Fruit fly (Drosophila melanogaster) whole organism, embryonic: ENCODE data around the gene Moe.

Experiments
- Antp ChIP-seq: fragments of 200-800 bp; sonication (Bioruptor generic); optimal IDR thresholded peaks from 3 replicates; lab custom pipeline; 2016; ENCODE audit warnings: missing biosample characterization, missing genetic modification characterization
- CG1024 ChIP-seq: fragments of 200-800 bp; sonication (Bioruptor generic); IDR thresholded peaks from 2 replicates; pipeline ENCODE4 v1.3.6; 2022; ENCODE audit warnings: missing biosample characterization, missing genetic modification characterization
- CG10274 ChIP-seq: fragments of 200-800 bp; sonication (Bioruptor generic); optimal IDR thresholded peaks from 3 replicates; lab custom pipeline; 2017; ENCODE audit warnings: missing biosample characterization, mild to moderate bottlenecking, missing genetic modification characterization
- CG11695 ChIP-seq: fragments of 200-800 bp; sonication (Bioruptor generic); IDR thresholded peaks from 3 replicates; pipeline ENCODE4 v1.3.6; 2022; ENCODE audit warnings: missing biosample characterization, missing genetic modification characterization
- CG12219 ChIP-seq: fragments of 200-800 bp; sonication (Bioruptor generic); optimal IDR thresholded peaks from 3 replicates; lab custom pipeline; 2018; ENCODE audit warnings: missing biosample characterization, mild to moderate bottlenecking, missing genetic modification characterization
- CG12659 ChIP-seq: fragments of 200-800 bp; sonication (Bioruptor generic); optimal IDR thresholded peaks from 3 replicates; lab custom pipeline; 2017; ENCODE audit warnings: mild to moderate bottlenecking, missing biosample characterization, missing genetic modification reagents, missing genetic modification characterization
- CG12769 ChIP-seq: fragments of 200-800 bp; sonication (Bioruptor generic); optimal IDR thresholded peaks from 2 replicates; lab custom pipeline; 2019; ENCODE audit warnings: missing biosample characterization, mild to moderate bottlenecking, missing genetic modification characterization, moderate library complexity
- CG13287 ChIP-seq: fragments of 200-800 bp; sonication (Bioruptor generic); IDR thresholded peaks from 2 replicates; pipeline ENCODE4 v1.3.6; 2022; ENCODE audit warnings: missing biosample characterization, missing genetic modification characterization; ENCODE audit not compliant: partially characterized antibody
- CG15514 ChIP-seq: fragments of 200-800 bp; sonication (Bioruptor generic); optimal IDR thresholded peaks from 3 replicates; lab custom pipeline; 2017; ENCODE audit warnings: missing biosample characterization, missing genetic modification characterization, mild to moderate bottlenecking, moderate library complexity, missing genetic modification reagents
- CG15601 ChIP-seq: fragments of 200-800 bp; sonication (Bioruptor generic); optimal IDR thresholded peaks from 3 replicates; lab custom pipeline; 2019; ENCODE audit warnings: missing biosample characterization, mild to moderate bottlenecking, missing genetic modification characterization, moderate library complexity
- CG17568 ChIP-seq: fragments of 200-800 bp; sonication (Bioruptor generic); optimal IDR thresholded peaks from 2 replicates; lab custom pipeline; 2018; ENCODE audit warnings: missing biosample characterization, mild to moderate bottlenecking, missing genetic modification characterization, moderate library complexity
- CG18262 ChIP-seq: fragments of 200-800 bp; optimal IDR thresholded peaks from 3 replicates; lab custom pipeline; 2019; ENCODE audit warnings: missing biosample characterization, mild to moderate bottlenecking, missing genetic modification characterization, moderate library complexity
- CG2889 ChIP-seq: fragments of 200-800 bp; sonication (Bioruptor generic); IDR thresholded peaks from 3 replicates; pipeline ENCODE4 v1.3.6; 2022; ENCODE audit warnings: missing biosample characterization, missing genetic modification characterization
- CG30020 ChIP-seq: fragments of 200-800 bp; optimal IDR thresholded peaks from 2 replicates; lab custom pipeline; 2019; ENCODE audit warnings: missing biosample characterization, mild to moderate bottlenecking, missing genetic modification characterization, moderate library complexity
- CG31365 ChIP-seq: fragments of 200-800 bp; sonication (Bioruptor generic); optimal IDR thresholded peaks from 2 replicates; lab custom pipeline; 2018; ENCODE audit warnings: missing biosample characterization, mild to moderate bottlenecking, missing genetic modification characterization
- CG3163 ChIP-seq: fragments of 200-800 bp; sonication (Bioruptor generic); optimal IDR thresholded peaks from 3 replicates; lab custom pipeline; 2016; ENCODE audit warnings: missing biosample characterization, missing genetic modification characterization
- CG32532 ChIP-seq: fragments of 200-800 bp; sonication (Bioruptor generic); IDR thresholded peaks from 2 replicates; pipeline ENCODE4 v1.3.6; 2022; ENCODE audit warnings: missing biosample characterization, missing genetic modification characterization
- CG34224 ChIP-seq: fragments of 200-800 bp; sonication (Bioruptor generic); IDR thresholded peaks from 3 replicates; pipeline ENCODE4 v1.3.6; 2022; ENCODE audit warnings: missing biosample characterization, missing genetic modification characterization; ENCODE audit not compliant: partially characterized antibody
- CG34376 ChIP-seq: fragments of 200-800 bp; sonication (Bioruptor generic); optimal IDR thresholded peaks from 2 replicates; lab custom pipeline; 2018; ENCODE audit warnings: missing biosample characterization, mild to moderate bottlenecking, missing genetic modification characterization
- CG4617 ChIP-seq: fragments of 200-800 bp; sonication (Bioruptor generic); optimal IDR thresholded peaks from 3 replicates; lab custom pipeline; 2016; ENCODE audit warnings: missing biosample characterization, missing genetic modification characterization, borderline replicate concordance
- CG4854 ChIP-seq: fragments of 200-800 bp; sonication (Bioruptor generic); optimal IDR thresholded peaks from 2 replicates; lab custom pipeline; 2016; ENCODE audit warnings: missing biosample characterization, missing genetic modification characterization, inconsistent platforms
- CG6765 ChIP-seq: fragments of 200-800 bp; sonication (Bioruptor generic); optimal IDR thresholded peaks from 3 replicates; lab custom pipeline; 2017; ENCODE audit warnings: missing biosample characterization, mild to moderate bottlenecking, missing genetic modification characterization
- CG7357 ChIP-seq: fragments of 200-800 bp; sonication (Bioruptor generic); IDR thresholded peaks from 3 replicates; pipeline ENCODE4 v1.3.6; 2022; ENCODE audit warnings: missing biosample characterization, missing genetic modification characterization
- CG8765 ChIP-seq: fragments of 200-800 bp; sonication (Bioruptor generic); IDR thresholded peaks from 2 replicates; pipeline ENCODE4 v1.3.6; 2022; ENCODE audit warnings: missing biosample characterization, missing genetic modification characterization
- CTCF ChIP-seq: fragments of 200-800 bp; sonication (Bioruptor generic); optimal IDR thresholded peaks from 2 replicates; lab custom pipeline; 2017; ENCODE audit warnings: missing biosample characterization, mild to moderate bottlenecking, missing genetic modification characterization, moderate library complexity
- ERR ChIP-seq: fragments of 200-800 bp; sonication (Bioruptor generic); optimal IDR thresholded peaks from 2 replicates; lab custom pipeline; 2016; ENCODE audit warnings: missing biosample characterization, missing genetic modification characterization
- HLH4C ChIP-seq: fragments of 200-800 bp; sonication (Bioruptor generic); IDR thresholded peaks from 3 replicates; pipeline ENCODE4 v1.3.6; 2022; ENCODE audit warnings: missing biosample characterization, missing genetic modification characterization; ENCODE audit not compliant: partially characterized antibody
- HLHmδ ChIP-seq: fragments of 200-800 bp; sonication (Bioruptor generic); optimal IDR thresholded peaks from 2 replicates; lab custom pipeline; 2018; ENCODE audit warnings: missing biosample characterization, mild to moderate bottlenecking, missing genetic modification characterization, moderate library complexity
- Hmx ChIP-seq: fragments of 200-800 bp; sonication (Bioruptor generic); optimal IDR thresholded peaks from 2 replicates; lab custom pipeline; 2016; ENCODE audit warnings: missing biosample characterization, missing genetic modification characterization
- Med ChIP-seq: fragments of 200-800 bp; sonication (Bioruptor generic); peaks from one replicate; lab custom pipeline; 2016; ENCODE audit warnings: missing biosample characterization, missing genetic modification characterization, mild to moderate bottlenecking, inconsistent platforms, moderate library complexity
- Taf1 ChIP-seq: fragments of 200-800 bp; sonication (Bioruptor generic); IDR thresholded peaks from 2 replicates; pipeline ENCODE4 v1.3.6; 2022; ENCODE audit warnings: missing biosample characterization, missing genetic modification characterization
- ase ChIP-seq: fragments of 200-800 bp; sonication (Bioruptor generic); IDR thresholded peaks from 3 replicates; pipeline ENCODE4 v1.3.6; 2022; ENCODE audit warnings: missing biosample characterization, missing genetic modification characterization
- ato ChIP-seq: fragments of 200-800 bp; sonication (Bioruptor generic); IDR thresholded peaks from 2 replicates; pipeline ENCODE4 v1.3.6; 2022; ENCODE audit warnings: missing biosample characterization, missing genetic modification characterization; ENCODE audit not compliant: partially characterized antibody
- az2 ChIP-seq: fragments of 200-800 bp; sonication (Bioruptor generic); optimal IDR thresholded peaks from 3 replicates; lab custom pipeline; 2016; ENCODE audit warnings: missing biosample characterization, missing genetic modification characterization
- bigmax ChIP-seq: fragments of 200-800 bp; sonication (Bioruptor generic); optimal IDR thresholded peaks from 2 replicates; lab custom pipeline; 2018; ENCODE audit warnings: missing biosample characterization, mild to moderate bottlenecking, missing genetic modification characterization
- bowl ChIP-seq: fragments of 200-800 bp; sonication (Bioruptor generic); IDR thresholded peaks from 2 replicates; pipeline ENCODE4 v1.3.6; 2022; ENCODE audit warnings: missing biosample characterization, missing genetic modification characterization
- dan ChIP-seq: fragments of 200-800 bp; sonication (Bioruptor generic); IDR thresholded peaks from 2 replicates; pipeline ENCODE4 v1.3.6; 2022; ENCODE audit warnings: missing biosample characterization, missing genetic modification characterization
- dmrt11E ChIP-seq: fragments of 200-800 bp; sonication (Bioruptor generic); optimal IDR thresholded peaks from 3 replicates; lab custom pipeline; 2018; ENCODE audit warnings: missing biosample characterization, mild to moderate bottlenecking, missing genetic modification characterization, moderate library complexity
- fd64A ChIP-seq: fragments of 200-800 bp; sonication (Bioruptor generic); optimal IDR thresholded peaks from 3 replicates; lab custom pipeline; 2018; ENCODE audit warnings: missing biosample characterization, mild to moderate bottlenecking, missing genetic modification characterization
- lab ChIP-seq: fragments of 200-800 bp; sonication (Bioruptor generic); optimal IDR thresholded peaks from 3 replicates; lab custom pipeline; 2017; ENCODE audit warnings: missing biosample characterization, missing genetic modification characterization, mild to moderate bottlenecking, moderate library complexity, missing genetic modification reagents
- mam ChIP-seq: fragments of 200-800 bp; sonication (Bioruptor generic); optimal IDR thresholded peaks from 3 replicates; lab custom pipeline; 2016; ENCODE audit warnings: missing biosample characterization, missing genetic modification characterization
- mirr ChIP-seq: fragments of 200-800 bp; sonication (Bioruptor generic); optimal IDR thresholded peaks from 3 replicates; lab custom pipeline; 2018; ENCODE audit warnings: missing biosample characterization, mild to moderate bottlenecking, missing genetic modification characterization
- nerfin-1 ChIP-seq: fragments of 200-800 bp; sonication (Bioruptor generic); optimal IDR thresholded peaks from 3 replicates; lab custom pipeline; 2019; ENCODE audit warnings: missing biosample characterization, mild to moderate bottlenecking, missing genetic modification characterization, moderate library complexity
- nom ChIP-seq: fragments of 200-800 bp; sonication (Bioruptor generic); optimal IDR thresholded peaks from 2 replicates; lab custom pipeline; 2017; ENCODE audit warnings: missing biosample characterization, missing genetic modification characterization, mild to moderate bottlenecking, moderate library complexity, missing genetic modification reagents
- pros ChIP-seq: fragments of 200-800 bp; sonication (Bioruptor generic); optimal IDR thresholded peaks from 3 replicates; lab custom pipeline; 2019; ENCODE audit warnings: missing biosample characterization, mild to moderate bottlenecking, missing genetic modification characterization, moderate library complexity
- row ChIP-seq: fragments of 200-800 bp; sonication (Bioruptor generic); IDR thresholded peaks from 3 replicates; pipeline ENCODE4 v1.3.6; 2022; ENCODE audit warnings: missing biosample characterization, missing genetic modification characterization
- scrt ChIP-seq: fragments of 200-800 bp; sonication (Bioruptor generic); optimal IDR thresholded peaks from 2 replicates; lab custom pipeline; 2018; ENCODE audit warnings: missing biosample characterization, mild to moderate bottlenecking, missing genetic modification characterization, moderate library complexity
- sd ChIP-seq: fragments of 200-800 bp; sonication (Bioruptor generic); optimal IDR thresholded peaks from 3 replicates; lab custom pipeline; 2018; ENCODE audit warnings: missing biosample characterization, mild to moderate bottlenecking, missing genetic modification characterization, moderate library complexity
- wdn ChIP-seq: fragments of 200-800 bp; sonication (Bioruptor generic); IDR thresholded peaks from 2 replicates; pipeline ENCODE4 v1.3.6; 2022; ENCODE audit warnings: missing biosample characterization, missing genetic modification characterization

The Moe gene

DNA sequence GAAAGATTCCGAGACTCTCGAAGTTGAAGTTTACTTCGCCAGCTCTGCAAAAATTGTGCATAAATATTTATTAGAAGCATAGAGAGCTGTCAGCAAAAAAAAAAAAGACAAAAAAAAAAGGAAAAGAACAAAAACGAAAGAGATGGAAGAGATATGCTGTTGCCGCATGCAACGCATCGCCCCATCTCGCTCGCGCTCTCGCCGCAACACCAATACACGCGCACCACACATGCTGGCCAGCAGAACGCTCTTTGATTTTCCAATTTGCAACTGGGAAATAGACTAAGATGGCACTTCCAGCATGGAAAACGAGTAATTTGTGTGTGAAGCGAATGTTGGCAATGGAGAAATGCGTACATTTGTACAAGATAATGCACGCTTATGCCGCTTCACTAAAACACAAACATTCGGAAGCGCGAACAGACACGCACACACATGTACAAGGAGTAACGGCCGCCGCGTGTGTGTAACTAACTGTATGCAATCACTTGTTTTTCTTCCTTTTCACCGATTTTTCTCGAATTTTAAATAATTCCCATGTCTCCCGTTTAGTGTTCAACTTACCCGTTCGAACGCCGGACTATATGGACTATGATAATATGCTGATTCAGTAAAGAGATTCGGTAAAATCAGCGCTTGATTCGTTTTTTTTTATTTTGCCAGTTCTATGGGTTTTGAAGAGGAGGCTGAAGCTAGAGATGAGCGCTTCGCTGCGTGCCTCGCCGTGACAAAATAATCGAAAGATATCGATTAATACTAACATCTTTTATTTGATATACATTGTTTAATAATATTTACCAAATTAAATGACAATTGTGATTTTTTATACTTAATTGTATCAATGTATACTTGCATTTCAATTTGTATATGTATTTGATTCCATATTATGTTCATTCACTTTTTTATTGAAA, 7.7 kb upstream of the Moe start (continued):
- TF ChIP-seq ERR (GFP tag; lab: Kevin White, UChicago) (no peak), wdn (GFP tag; lab: Robert Waterston, UW) (no peak), HLHmδ (GFP tag; lab: Kevin White, UChicago) (no peak), CG34376 (GFP tag; lab: Kevin White, UChicago) (no peak), CG12219 (GFP tag; lab: Kevin White, UChicago) (no peak), fd64A (GFP tag; lab: Kevin White, UChicago) (no peak), CG12659 (no peak), scrt (GFP tag; lab: Kevin White, UChicago) (no peak), sd (tag; lab: Kevin White, UChicago) (no peak), ato (GFP tag; lab: Robert Waterston, UW) (no peak), CG12769 (tag; lab: Kevin White, UChicago) (no peak), dan (GFP tag; lab: Robert Waterston, UW) (no peak), CG11695 (GFP tag; lab: Robert Waterston, UW) (no peak), nerfin-1 (no peak), az2 (no peak), Taf1 (GFP tag; lab: Robert Waterston, UW) (no peak), bigmax (GFP tag; lab: Kevin White, UChicago) (no peak), CG17568 (GFP tag; lab: Kevin White, UChicago) (no peak), CG18262 (tag; lab: Kevin White, UChicago) (no peak), CG31365 (tag; lab: Kevin White, UChicago) (no peak), CG34224 (GFP tag; lab: Robert Waterston, UW) (peak; percentile 74), CG32532 (GFP tag; lab: Robert Waterston, UW) (no peak), CG7357 (GFP tag; lab: Robert Waterston, UW) (no peak), mam (GFP tag; lab: Kevin White, UChicago) (no peak), CTCF (GFP tag; lab: Kevin White, UChicago) (no peak), Med (GFP tag; lab: Kevin White, UChicago) (peak; percentile 40), CG13287 (GFP tag; lab: Robert Waterston, UW) (peak; percentile 71), bowl (no peak), CG1024 (GFP tag; lab: Robert Waterston, UW) (no peak), CG30020 (tag; lab: Kevin White, UChicago) (no peak), CG8765 (GFP tag; lab: Robert Waterston, UW) (no peak), CG15514 (GFP tag; lab: Kevin White, UChicago) (no peak), CG4617 (peak; percentile 16), CG2889 (GFP tag; lab: Robert Waterston, UW) (no peak), HLH4C (GFP tag; lab: Robert Waterston, UW) (peak; percentile 30; the same call in 1 of the 3 replicates), Hmx (GFP tag; lab: Kevin White, UChicago) (no peak), CG10274 (GFP tag; lab: Kevin White, UChicago) (no peak), pros (GFP tag; lab: Kevin White, UChicago) (no peak), mirr (GFP tag; lab: Kevin White, UChicago) (no peak), ase (GFP tag; lab: Robert Waterston, UW) (no peak), CG6765 (no peak), Antp (GFP tag; lab: Kevin White, UChicago) (no peak), CG4854 (GFP tag; lab: Kevin White, UChicago) (no peak), CG3163 (GFP tag; lab: Kevin White, UChicago) (no peak), dmrt11E (no peak), CG15601 (tag; lab: Kevin White, UChicago) (no peak), nom (GFP tag; lab: Kevin White, UChicago) (peak; percentile 19), row (GFP tag; lab: Robert Waterston, UW) (peak; percentile 63), lab (GFP tag; lab: Kevin White, UChicago) (no peak)
